Fruit fly (Drosophila melanogaster) whole organism: Measurements from ENCODE around the gene Rpn9.

Source experiments
- CG8478 ChIP-seq: fragments of >200 bp; optimal IDR thresholded peaks from 2 replicates; lab custom pipeline; 2018; ENCODE audit warnings: inconsistent platforms
- Dll ChIP-seq: fragments of >200 bp; optimal IDR thresholded peaks from 2 replicates; lab custom pipeline; 2017
- EcR ChIP-seq, 2 experiments: fragments of >200 bp; optimal IDR thresholded peaks; 2 replicates each; lab custom pipeline; 2017; ENCODE audit warnings: missing biosample characterization in 2 of 2, missing genetic modification characterization in 2 of 2, missing genetic modification reagents in 2 of 2
- pan ChIP-seq: fragments of >200 bp; optimal IDR thresholded peaks from 2 replicates; lab custom pipeline; 2017
- psq ChIP-seq: fragments of >200 bp; optimal IDR thresholded peaks from 2 replicates; lab custom pipeline; 2017
- usp ChIP-seq: fragments of >200 bp; optimal IDR thresholded peaks from 2 replicates; lab custom pipeline; 2017; ENCODE audit warnings: missing biosample characterization, missing genetic modification characterization, mixed read lengths

Gene Rpn9

dm6 chr3R:23721936-23722335 is 11.3 kb downstream of the Rpn9 start:
- TF ChIP-seq CG8478 (lab: Kevin White, UChicago) (no peak), Dll (lab: Kevin White, UChicago) (no peak), usp (GFP tag; lab: Kevin White, UChicago) (no peak), EcR (GFP tag; optimal IDR thresholded peaks at IDR 0.05; lab: Kevin White, UChicago) (no peak), pan (lab: Kevin White, UChicago) (no peak), psq (lab: Kevin White, UChicago) (no peak)

- TF ChIP-seq EcR (GFP tag; optimal IDR thresholded peaks at IDR 0.05; lab: Kevin White, UChicago) = no peak
- no peak for TF ChIP-seq Dll (lab: Kevin White, UChicago)
- TF ChIP-seq pan (lab: Kevin White, UChicago) = no peak
- no peak for TF ChIP-seq usp (GFP tag; lab: Kevin White, UChicago)
- TF ChIP-seq CG8478 (lab: Kevin White, UChicago) = no peak
- TF ChIP-seq psq (lab: Kevin White, UChicago) = no peak
These were observed 11.7 kb downstream of the Rpn9 start, which contains the start of gene CG10232 for dm6 chr3R:23721525-23721924. Gene CG10232 (minus strand): TSS chr3R:23721625.

- no peak for TF ChIP-seq usp (GFP tag; lab: Kevin White, UChicago)
- TF ChIP-seq Dll (lab: Kevin White, UChicago) = no peak
These were observed 14.8 kb downstream of the Rpn9 start, which contains the start of gene nau for dm6 chr3R:23718297-23718941. Gene nau (minus strand): TSS chr3R:23718357.

- no peak for TF ChIP-seq CG8478 (lab: Kevin White, UChicago)
- TF ChIP-seq EcR (GFP tag; optimal IDR thresholded peaks at IDR 0.05; lab: Kevin White, UChicago) = no peak
- no peak for TF ChIP-seq pan (lab: Kevin White, UChicago)
- no peak for TF ChIP-seq psq (lab: Kevin White, UChicago)
- no peak for TF ChIP-seq Dll (lab: Kevin White, UChicago)
- TF ChIP-seq usp (GFP tag; lab: Kevin White, UChicago) = no peak
These were observed 18.4 kb downstream of the Rpn9 start for dm6 chr3R:23714852-23715251.

- TF ChIP-seq psq (lab: Kevin White, UChicago) = no peak
- no peak for TF ChIP-seq EcR (GFP tag; optimal IDR thresholded peaks at IDR 0.05; lab: Kevin White, UChicago)
- no peak for TF ChIP-seq Dll (lab: Kevin White, UChicago)
- TF ChIP-seq CG8478 (lab: Kevin White, UChicago) = no peak
- TF ChIP-seq pan (lab: Kevin White, UChicago) = no peak
- no peak for TF ChIP-seq usp (GFP tag; lab: Kevin White, UChicago)
These were observed 19.4 kb downstream of the Rpn9 start for dm6 chr3R:23713901-23714300.

dm6 chr3R:23711195-23711594 is 22.1 kb downstream of the Rpn9 start, which contains the start of gene CG10300:
Gene CG10300 (plus strand): TSS chr3R:23711527.
- TF ChIP-seq pan (lab: Kevin White, UChicago) (no peak), CG8478 (lab: Kevin White, UChicago) (no peak), psq (lab: Kevin White, UChicago) (no peak), EcR (GFP tag; optimal IDR thresholded peaks at IDR 0.05; lab: Kevin White, UChicago) (no peak), Dll (lab: Kevin White, UChicago) (no peak), usp (GFP tag; lab: Kevin White, UChicago) (no peak)

dm6 chr3R:23709508-23710208 is 23.6 kb downstream of the Rpn9 start, which contains the start of gene CG10301:
Gene CG10301 (plus strand): TSS chr3R:23710158.
- no peak for TF ChIP-seq psq (lab: Kevin White, UChicago)
- TF ChIP-seq usp (GFP tag; lab: Kevin White, UChicago) = no peak
- TF ChIP-seq Dll (lab: Kevin White, UChicago) = no peak
- no peak for TF ChIP-seq pan (lab: Kevin White, UChicago)
- no peak for TF ChIP-seq CG8478 (lab: Kevin White, UChicago)
- no peak for TF ChIP-seq EcR (GFP tag; optimal IDR thresholded peaks at IDR 0.05; lab: Kevin White, UChicago)

- TF ChIP-seq Dll (lab: Kevin White, UChicago) (no peak), EcR (GFP tag; optimal IDR thresholded peaks at IDR 0.05; lab: Kevin White, UChicago) (no peak), pan (lab: Kevin White, UChicago) (no peak), psq (lab: Kevin White, UChicago) (no peak), CG8478 (lab: Kevin White, UChicago) (no peak), usp (GFP tag; lab: Kevin White, UChicago) (no peak)
These were observed 28.8 kb downstream of the Rpn9 start, which contains the start of gene Gba1b for dm6 chr3R:23704383-23705033. Gene Gba1b (plus strand): TSS chr3R:23704804.

- no peak for TF ChIP-seq psq (lab: Kevin White, UChicago)
- TF ChIP-seq usp (GFP tag; lab: Kevin White, UChicago) = no peak
- no peak for TF ChIP-seq EcR (GFP tag; optimal IDR thresholded peaks at IDR 0.05; lab: Kevin White, UChicago)
- no peak for TF ChIP-seq Dll (lab: Kevin White, UChicago)
- TF ChIP-seq CG8478 (lab: Kevin White, UChicago) = no peak
- no peak for TF ChIP-seq pan (lab: Kevin White, UChicago)
These were observed 30.8 kb downstream of the Rpn9 start, which contains the start of gene Qsox4 for dm6 chr3R:23702461-23702860. Gene Qsox4 (plus strand): TSS chr3R:23702761.

dm6 chr3R:23700304-23700767 is 32.9 kb downstream of the Rpn9 start, which contains the start of the genes CG31468 and Gba1a:
Gene CG31468 (minus strand): TSS chr3R:23700354.
Gene Gba1a (plus strand): TSS chr3R:23700621.
- TF ChIP-seq pan (lab: Kevin White, UChicago) = no peak
- TF ChIP-seq psq (lab: Kevin White, UChicago) = no peak
- TF ChIP-seq usp (GFP tag; lab: Kevin White, UChicago) = no peak
- TF ChIP-seq Dll (lab: Kevin White, UChicago) = no peak
- no peak for TF ChIP-seq CG8478 (lab: Kevin White, UChicago)
- no peak for TF ChIP-seq EcR (GFP tag; optimal IDR thresholded peaks at IDR 0.05; lab: Kevin White, UChicago)
